Worm (Caenorhabditis elegans): Measurements from ENCODE around the gene spr-1.

spr-1 gene

ce11 chrV:8170300-8170699 lies 41.1 kb upstream of the spr-1 start:
- TF ChIP-seq B0035.1 (tag; optimal IDR thresholded peaks at IDR 0.05) = no peak
- TF ChIP-seq Y53G8AR.9 (GFP tag; conservative IDR thresholded peaks at IDR 0.05) = no peak
- TF ChIP-seq nfya-1 (tag; optimal IDR thresholded peaks at IDR 0.05; ENCODE audit: borderline replicate concordance, insufficient read depth) = no peak
- no peak for TF ChIP-seq Y67H2A.10 (GFP tag; conservative IDR thresholded peaks at IDR 0.05)
- no peak for TF ChIP-seq ztf-22 (GFP tag; optimal IDR thresholded peaks at IDR 0.05)
- TF ChIP-seq mes-4 (tag; optimal IDR thresholded peaks at IDR 0.05) = no peak
- TF ChIP-seq zim-3 (tag; optimal IDR thresholded peaks at IDR 0.05) = no peak
- TF ChIP-seq ama-1 (optimal IDR thresholded peaks at IDR 0.05) = no peak
- TF ChIP-seq ama-1 (GFP tag; optimal IDR thresholded peaks at IDR 0.05) = no peak
- no peak for TF ChIP-seq ztf-25 (GFP tag; IDR thresholded peaks at IDR 0.05)

- no peak for TF ChIP-seq atf-7 (tag; optimal IDR thresholded peaks at IDR 0.05)
- TF ChIP-seq Y95B8A.8 (GFP tag; IDR thresholded peaks at IDR 0.05) = no peak
- TF ChIP-seq F22D6.2 (tag; optimal IDR thresholded peaks at IDR 0.05) = no peak
- no peak for TF ChIP-seq repo-1 (tag; optimal IDR thresholded peaks at IDR 0.05)
- TF ChIP-seq nfya-2 (GFP tag; IDR thresholded peaks at IDR 0.05) = no peak
- no peak for TF ChIP-seq lin-40 (tag; optimal IDR thresholded peaks at IDR 0.05)
- no peak for TF ChIP-seq dpl-1 (GFP tag; optimal IDR thresholded peaks at IDR 0.05)
- no peak for TF ChIP-seq F39B2.1 (GFP tag; IDR thresholded peaks at IDR 0.05)
Measured at ce11 chrV:8169150-8169549, 40.0 kb upstream of the spr-1 start.

- no peak for TF ChIP-seq lsl-1 (GFP tag; optimal IDR thresholded peaks at IDR 0.05)
- no peak for TF ChIP-seq hlh-26 (GFP tag; conservative IDR thresholded peaks at IDR 0.05)
- TF ChIP-seq Y53G8AR.9 (GFP tag; conservative IDR thresholded peaks at IDR 0.05) = no peak
- no peak for TF ChIP-seq dox-1 (GFP tag; IDR thresholded peaks at IDR 0.05)
- TF ChIP-seq ztf-18 (tag; optimal IDR thresholded peaks at IDR 0.05) = no peak
- TF ChIP-seq ceh-79 (tag; optimal IDR thresholded peaks at IDR 0.05) = no peak
- TF ChIP-seq snpc-1.3 (tag; optimal IDR thresholded peaks at IDR 0.05; ENCODE audit: insufficient read depth) = no peak
- TF ChIP-seq ztf-22 (GFP tag; optimal IDR thresholded peaks at IDR 0.05) = no peak
- TF ChIP-seq T26A5.8 (tag; optimal IDR thresholded peaks at IDR 0.05) = no peak
- TF ChIP-seq rec-8 (tag; optimal IDR thresholded peaks at IDR 0.05) = no peak
- TF ChIP-seq B0019.2 (GFP tag; conservative IDR thresholded peaks at IDR 0.05) = no peak
- TF ChIP-seq madf-6 (GFP tag; IDR thresholded peaks at IDR 0.05) = no peak
Measured at ce11 chrV:8168219-8168962, 39.2 kb upstream of the spr-1 start, which contains the start of gene F20D6.8. TSS of gene F20D6.8 (minus strand) at chrV:8168269.

ce11 chrV:8163199-8163598 lies 34.0 kb upstream of the spr-1 start:
- TF ChIP-seq attf-5 (GFP tag; optimal IDR thresholded peaks at IDR 0.05) = no peak
- TF ChIP-seq hlh-12 (tag; optimal IDR thresholded peaks at IDR 0.05) = no peak
- TF ChIP-seq nhr-179 (tag; optimal IDR thresholded peaks at IDR 0.05) = no peak
- TF ChIP-seq pbrm-1 (GFP tag; IDR thresholded peaks at IDR 0.05) = no peak
- TF ChIP-seq lsl-1 (GFP tag; optimal IDR thresholded peaks at IDR 0.05) = no peak
- TF ChIP-seq T07F8.4 (tag; optimal IDR thresholded peaks at IDR 0.05) = no peak
- no peak for TF ChIP-seq bed-1 (GFP tag; IDR thresholded peaks at IDR 0.05)
- no peak for TF ChIP-seq ets-4 (GFP tag; optimal IDR thresholded peaks at IDR 0.05)
- TF ChIP-seq Y53G8AR.9 (GFP tag; conservative IDR thresholded peaks at IDR 0.05) = no peak
- no peak for TF ChIP-seq Y67H2A.10 (GFP tag; conservative IDR thresholded peaks at IDR 0.05)
